Fruit fly (Drosophila melanogaster) whole organism, embryonic: Measurements from ENCODE around the gene CG46301.

ENCODE experiments used
- Opbp ChIP-seq: fragments of 200-800 bp; sonication (Bioruptor generic); IDR thresholded peaks from 3 replicates; pipeline ENCODE4 v1.3.6; 2022; ENCODE audit warnings: missing biosample characterization, missing genetic modification characterization; ENCODE audit not compliant: partially characterized antibody
- Xrp1 ChIP-seq: fragments of 200-800 bp; sonication (Bioruptor generic); IDR thresholded peaks from 2 replicates; pipeline ENCODE4 v1.3.6; 2022; ENCODE audit warnings: missing biosample characterization, missing genetic modification characterization
- ind ChIP-seq: fragments of 200-800 bp; sonication (Bioruptor generic); optimal IDR thresholded peaks from 3 replicates; lab custom pipeline; 2016; ENCODE audit warnings: missing biosample characterization, missing genetic modification characterization
- klu ChIP-seq: fragments of 200-800 bp; sonication (Bioruptor generic); IDR thresholded peaks from 2 replicates; pipeline ENCODE4 v1.3.6; 2022; ENCODE audit warnings: missing biosample characterization, missing genetic modification characterization
- sc ChIP-seq, 3 experiments: fragments of >200 bp in 2 of 3; fragments of 200-800 bp in 1 of 3; sonication (Bioruptor generic) in 1 of 3; optimal IDR thresholded peaks; 2 replicates in 2 of 3; 3 replicates in 1 of 3; lab custom pipeline; 2017; ENCODE audit warnings: mild to moderate bottlenecking in 1 of 3, missing biosample characterization in 1 of 3, missing genetic modification characterization in 1 of 3, missing genetic modification reagents in 1 of 3
- sens-2 ChIP-seq: fragments of 200-800 bp; sonication (Bioruptor generic); IDR thresholded peaks from 2 replicates; pipeline ENCODE4 v1.3.6; 2022; ENCODE audit warnings: missing biosample characterization, missing genetic modification characterization
- so ChIP-seq: fragments of 200-800 bp; sonication (Bioruptor generic); IDR thresholded peaks from 3 replicates; pipeline ENCODE4 v1.3.6; 2022; ENCODE audit warnings: missing biosample characterization, missing genetic modification characterization
- vvl ChIP-seq: fragments of 200-800 bp; sonication (Bioruptor generic); IDR thresholded peaks from 2 replicates; pipeline ENCODE4 v1.3.6; 2022; ENCODE audit warnings: missing biosample characterization, missing genetic modification characterization

- no peak for TF ChIP-seq Xrp1 (GFP tag; lab: Robert Waterston, UW)
- no peak for TF ChIP-seq sens-2 (GFP tag; lab: Robert Waterston, UW)
- no peak for TF ChIP-seq klu (GFP tag; lab: Robert Waterston, UW)
- no peak for TF ChIP-seq ind (GFP tag; lab: Kevin White, UChicago)
- TF ChIP-seq sc (optimal IDR thresholded peaks at IDR 0.05; lab: Kevin White, UChicago), result no peak
- TF ChIP-seq sc (GFP tag; optimal IDR thresholded peaks at IDR 0.05; lab: Kevin White, UChicago), result no peak
- no peak for TF ChIP-seq so
- TF ChIP-seq Opbp (GFP tag; lab: Robert Waterston, UW), result no peak
- TF ChIP-seq vvl, result no peak
These were observed 59.2 kb downstream of the CG46301 start, which contains the start of gene CG43332 for dm6 chr2L:14163122-14163521.
